Fruit fly (Drosophila melanogaster): ENCODE data around the gene Unc-115b.

dm6 chr3R:9683064-9683682 lies 9.4 kb downstream of the Unc-115b start:
- no peak for TF ChIP-seq Snoo (tag; optimal IDR thresholded peaks at IDR 0.05)
- TF ChIP-seq D1 (tag; optimal IDR thresholded peaks at IDR 0.05) = no peak
- TF ChIP-seq rn (GFP tag; IDR thresholded peaks at IDR 0.05) = no peak
- no peak for TF ChIP-seq CG34367 (tag; optimal IDR thresholded peaks at IDR 0.05)
- TF ChIP-seq CG17806 (tag; optimal IDR thresholded peaks at IDR 0.05) = no peak
- no peak for TF ChIP-seq CG12605 (GFP tag; IDR thresholded peaks at IDR 0.05)
- no peak for TF ChIP-seq Pif1B (GFP tag; optimal IDR thresholded peaks at IDR 0.05)
- TF ChIP-seq CG14655 (GFP tag; optimal IDR thresholded peaks at IDR 0.05) = no peak
- TF ChIP-seq CG13204 (GFP tag; optimal IDR thresholded peaks at IDR 0.05) = no peak
- no peak for TF ChIP-seq CG15710 (tag; optimal IDR thresholded peaks at IDR 0.05)
- no peak for TF ChIP-seq CG8159 (tag; optimal IDR thresholded peaks at IDR 0.05)
- TF ChIP-seq CG4496 (GFP tag; IDR thresholded peaks at IDR 0.05) = no peak
